Worm (Caenorhabditis elegans) whole organism, young adult: Measurements from ENCODE around the gene ZK1127.4.

Experiments
- C17E4.6 ChIP-seq: fragments of 200-800 bp; sonication (Bioruptor generic); IDR thresholded peaks from 2 replicates; pipeline ENCODE4 v1.3.6; 2022; ENCODE audit warnings: missing genetic modification reagents, missing genetic modification characterization, missing compliant biosample characterization
- F37B4.10 ChIP-seq: fragments of 200-800 bp; sonication (Bioruptor generic); IDR thresholded peaks from 2 replicates; pipeline ENCODE4 v1.3.6; 2022; ENCODE audit warnings: missing genetic modification characterization, missing compliant biosample characterization
- F39B2.1 ChIP-seq: fragments of 200-800 bp; sonication (Bioruptor generic); IDR thresholded peaks from 2 replicates; pipeline ENCODE4 v1.3.6; 2022; ENCODE audit warnings: missing genetic modification reagents, missing genetic modification characterization, missing compliant biosample characterization
- K12H6.12 ChIP-seq: fragments of 200-800 bp; sonication (Bioruptor generic); optimal IDR thresholded peaks from 2 replicates; lab custom pipeline; 2018; ENCODE audit warnings: mild to moderate bottlenecking, missing genetic modification characterization, missing compliant biosample characterization
- Y53G8AR.9 ChIP-seq: fragments of 200-800 bp; sonication (Bioruptor generic); conservative IDR thresholded peaks from 2 replicates; pipeline ENCODE4 v1.3.6; 2022; ENCODE audit warnings: missing genetic modification reagents, missing genetic modification characterization, missing compliant biosample characterization
- Y79H2A.3 ChIP-seq: fragments of 200-800 bp; sonication (Bioruptor generic); conservative IDR thresholded peaks from 2 replicates; pipeline ENCODE4 v1.3.6; 2022; ENCODE audit warnings: missing genetic modification reagents, missing genetic modification characterization, missing compliant biosample characterization
- ZK185.1 ChIP-seq: sonication (generic microtip); optimal IDR thresholded peaks from 2 replicates; lab custom pipeline; 2016; ENCODE audit warnings: mild to moderate bottlenecking, missing genetic modification characterization, missing compliant biosample characterization; ENCODE audit not compliant: poor library complexity, severe bottlenecking
- aptf-2 ChIP-seq: fragments of 200-800 bp; sonication (Bioruptor generic); conservative IDR thresholded peaks from 2 replicates; pipeline ENCODE4 v1.3.6; 2022; ENCODE audit warnings: missing genetic modification reagents, missing genetic modification characterization, missing compliant biosample characterization
- attf-3 ChIP-seq: fragments of 200-800 bp; sonication (Bioruptor generic); conservative IDR thresholded peaks from 2 replicates; pipeline ENCODE4 v1.3.6; 2022; ENCODE audit warnings: missing genetic modification reagents, missing genetic modification characterization, missing compliant biosample characterization
- attf-5 ChIP-seq: fragments of 200-800 bp; sonication (Bioruptor generic); optimal IDR thresholded peaks from 2 replicates; lab custom pipeline; 2018; ENCODE audit warnings: mild to moderate bottlenecking, missing genetic modification characterization, missing compliant biosample characterization
- bed-1 ChIP-seq: fragments of 200-800 bp; sonication (Bioruptor generic); IDR thresholded peaks from 2 replicates; pipeline ENCODE4 v1.3.6; 2022; ENCODE audit warnings: missing genetic modification reagents, missing genetic modification characterization, missing compliant biosample characterization
- bed-2 ChIP-seq: fragments of 200-800 bp; sonication (Bioruptor generic); IDR thresholded peaks from 2 replicates; pipeline ENCODE4 v1.3.6; 2022; ENCODE audit warnings: missing genetic modification reagents, missing genetic modification characterization, missing compliant biosample characterization
- cebp-1 ChIP-seq, 2 experiments: fragments of 200-800 bp in 1 of 2; sonication (Bioruptor generic) in 1 of 2; sonication (generic microtip) in 1 of 2; IDR thresholded peaks in 1 of 2; optimal IDR thresholded peaks in 1 of 2; 2 replicates each; pipeline versions ENCODE4 v1.3.6 to Lab custom; 2017 to 2022; ENCODE audit warnings: missing compliant biosample characterization in 2 of 2, missing genetic modification characterization in 2 of 2, mild to moderate bottlenecking in 1 of 2, missing genetic modification reagents in 1 of 2, moderate library complexity in 1 of 2
- ceh-100 ChIP-seq: fragments of 200-800 bp; sonication (Bioruptor generic); IDR thresholded peaks from 2 replicates; pipeline ENCODE4 v1.3.6; 2022; ENCODE audit warnings: missing genetic modification reagents, missing genetic modification characterization, missing compliant biosample characterization
- ceh-27 ChIP-seq: fragments of 200-800 bp; sonication (Bioruptor generic); optimal IDR thresholded peaks from 2 replicates; lab custom pipeline; 2018; ENCODE audit warnings: mild to moderate bottlenecking, missing genetic modification characterization, moderate library complexity, missing compliant biosample characterization
- chd-7 ChIP-seq: sonication (generic microtip); optimal IDR thresholded peaks from 2 replicates; lab custom pipeline; 2016; ENCODE audit warnings: mild to moderate bottlenecking, missing genetic modification characterization, moderate library complexity, missing compliant biosample characterization
- efl-1 ChIP-seq: fragments of 150-350 bp; optimal IDR thresholded peaks from 2 replicates; lab custom pipeline; 2014; ENCODE audit warnings: missing biosample characterization, missing genetic modification reagents, missing genetic modification characterization
- ets-4 ChIP-seq: fragments of 200-800 bp; sonication (Bioruptor generic); optimal IDR thresholded peaks from 2 replicates; lab custom pipeline; 2018; ENCODE audit warnings: mild to moderate bottlenecking, missing genetic modification characterization, missing compliant biosample characterization
- gei-17 ChIP-seq: fragments of 200-800 bp; sonication (Bioruptor generic); optimal IDR thresholded peaks from 2 replicates; lab custom pipeline; 2018; ENCODE audit warnings: mild to moderate bottlenecking, missing genetic modification characterization, missing compliant biosample characterization
- him-1 ChIP-seq: sonication (generic microtip); optimal IDR thresholded peaks from 2 replicates; lab custom pipeline; 2016; ENCODE audit warnings: missing genotype, missing genetic modification reagents, missing genetic modification characterization, missing compliant biosample characterization
- let-607 ChIP-seq, 2 experiments: fragments of 200-800 bp in 1 of 2; sonication (Bioruptor generic) in 1 of 2; sonication (generic microtip) in 1 of 2; optimal IDR thresholded peaks; 2 replicates each; lab custom pipeline; 2016 to 2018; ENCODE audit warnings: mild to moderate bottlenecking in 2 of 2, missing compliant biosample characterization in 2 of 2, missing genetic modification characterization in 2 of 2, moderate library complexity in 2 of 2, missing genotype in 1 of 2
- lin-35 ChIP-seq, 3 experiments: fragments of 150-350 bp in 2 of 3; sonication (generic microtip) in 1 of 3; optimal IDR thresholded peaks; 2 replicates each; lab custom pipeline; 2014 to 2018; ENCODE audit warnings: missing biosample characterization in 3 of 3, missing genetic modification characterization in 3 of 3, missing genetic modification reagents in 3 of 3
- lin-40 ChIP-seq: sonication (generic microtip); optimal IDR thresholded peaks from 2 replicates; lab custom pipeline; 2016; ENCODE audit warnings: missing genetic modification characterization, mild to moderate bottlenecking, missing compliant biosample characterization, missing genotype, missing genetic modification reagents
- lin-54 ChIP-seq: fragments of 200-800 bp; sonication (Bioruptor generic); optimal IDR thresholded peaks from 2 replicates; lab custom pipeline; 2018; ENCODE audit warnings: mild to moderate bottlenecking, missing genetic modification characterization, missing compliant biosample characterization
- lsl-1 ChIP-seq: fragments of 200-800 bp; sonication (Bioruptor generic); optimal IDR thresholded peaks from 2 replicates; lab custom pipeline; 2018; ENCODE audit warnings: mild to moderate bottlenecking, missing genetic modification characterization, moderate library complexity, missing compliant biosample characterization
- lsy-27 ChIP-seq: sonication (generic microtip); optimal IDR thresholded peaks from 2 replicates; lab custom pipeline; 2017; ENCODE audit warnings: missing genetic modification characterization, mild to moderate bottlenecking, missing compliant biosample characterization, antibody characterized with exemption, missing genotype, borderline replicate concordance; ENCODE audit not compliant: insufficient read depth
- madf-10 ChIP-seq: sonication (generic microtip); optimal IDR thresholded peaks from 2 replicates; lab custom pipeline; 2016; ENCODE audit warnings: mild to moderate bottlenecking, missing genetic modification characterization, missing compliant biosample characterization
- mcd-1 ChIP-seq: fragments of 200-800 bp; sonication (Bioruptor generic); IDR thresholded peaks from 2 replicates; pipeline ENCODE4 v1.3.6; 2022; ENCODE audit warnings: missing genetic modification reagents, missing genetic modification characterization, missing compliant biosample characterization
- nhr-120 ChIP-seq: fragments of 200-800 bp; sonication (Bioruptor generic); IDR thresholded peaks from 2 replicates; pipeline ENCODE4 v1.3.6; 2022; ENCODE audit warnings: missing genetic modification characterization, missing compliant biosample characterization
- nhr-80 ChIP-seq: sonication (generic microtip); optimal IDR thresholded peaks from 2 replicates; lab custom pipeline; 2016; ENCODE audit warnings: missing genetic modification characterization, missing compliant biosample characterization
- pha-4 ChIP-seq: fragments of 150-350 bp; sonication (generic microtip); optimal IDR thresholded peaks from 2 replicates; lab custom pipeline; 2014; ENCODE audit warnings: missing biosample characterization, missing genetic modification reagents, missing genetic modification characterization
- rec-8 ChIP-seq, 2 experiments: sonication (generic microtip); optimal IDR thresholded peaks; 2 replicates each; lab custom pipeline; 2016; ENCODE audit warnings: mild to moderate bottlenecking in 2 of 2, missing genetic modification characterization in 2 of 2, missing genetic modification reagents in 2 of 2, missing genotype in 2 of 2, missing biosample characterization in 1 of 2, missing compliant biosample characterization in 1 of 2, moderate library complexity in 1 of 2
- snpc-1.3 ChIP-seq: sonication (generic microtip); optimal IDR thresholded peaks from 2 replicates; lab custom pipeline; 2017; ENCODE audit warnings: missing genetic modification characterization, mild to moderate bottlenecking, missing compliant biosample characterization, antibody characterized with exemption, moderate library complexity, missing genotype, missing genetic modification reagents; ENCODE audit not compliant: insufficient read depth
- snpc-3.4 ChIP-seq: sonication (generic microtip); optimal IDR thresholded peaks from 2 replicates; lab custom pipeline; 2017; ENCODE audit warnings: missing genetic modification characterization, mild to moderate bottlenecking, missing compliant biosample characterization, antibody characterized with exemption, moderate library complexity, missing genotype, missing genetic modification reagents
- snpc-4 ChIP-seq, 5 experiments: fragments of 150-350 bp in 1 of 5; sonication (generic microtip) in 4 of 5; optimal IDR thresholded peaks; 2 replicates each; lab custom pipeline; 2014 to 2018; ENCODE audit warnings: missing genetic modification characterization in 5 of 5, missing biosample characterization in 3 of 5, antibody characterized with exemption in 2 of 5, mild to moderate bottlenecking in 2 of 5, missing compliant biosample characterization in 2 of 5, missing genotype in 2 of 5, moderate library complexity in 2 of 5, missing genetic modification reagents in 1 of 5
- tbp1 ChIP-seq: fragments of 200-800 bp; sonication (Bioruptor generic); optimal IDR thresholded peaks from 2 replicates; lab custom pipeline; 2018; ENCODE audit warnings: mild to moderate bottlenecking, missing genetic modification characterization, missing compliant biosample characterization
- unc-130 ChIP-seq: sonication (generic microtip); optimal IDR thresholded peaks from 2 replicates; lab custom pipeline; 2016; ENCODE audit warnings: missing genetic modification reagents, missing genetic modification characterization, missing compliant biosample characterization
- xnd-1 ChIP-seq: sonication (generic microtip); optimal IDR thresholded peaks from 2 replicates; lab custom pipeline; 2016; ENCODE audit warnings: missing genotype, missing genetic modification reagents, missing genetic modification characterization, missing compliant biosample characterization

The ZK1127.4 gene

ce11 chrII:7070434-7070833, 16.7 kb downstream of the ZK1127.4 start:
- TF ChIP-seq bed-1 (GFP tag; lab: Robert Waterston, UW) (0 out of 2 replicates have a peak, but pooled peaks have one; percentile 16), unc-130 (no peak)

- TF ChIP-seq gei-17 (GFP tag; lab: Kevin White, UChicago) (no peak), snpc-3.4 (tag; lab: Kevin White, UChicago) (no peak), F39B2.1 (GFP tag; lab: Robert Waterston, UW) (no peak), efl-1 (no peak), nhr-120 (GFP tag; lab: Robert Waterston, UW) (no peak), madf-10 (tag; lab: Kevin White, UChicago) (no peak), him-1 (tag; lab: Kevin White, UChicago) (no peak), bed-1 (GFP tag; lab: Robert Waterston, UW) (no peak), bed-2 (GFP tag; lab: Robert Waterston, UW) (no peak), C17E4.6 (GFP tag; lab: Robert Waterston, UW) (no peak), pha-4 (tag; lab: Kevin White, UChicago) (no peak), Y79H2A.3 (no peak), F37B4.10 (GFP tag; lab: Robert Waterston, UW) (no peak)
Measured at ce11 chrII:7072315-7072589, 18.5 kb downstream of the ZK1127.4 start, which contains the start of gene kars-1. TSS of gene kars-1 (minus strand) at chrII:7072415.

ce11 chrII:7072590-7073536, 19.1 kb downstream of the ZK1127.4 start:
- peak in 1 of 3 experiments; percentile 28 for TF ChIP-seq lin-35 (GFP tag; optimal IDR thresholded peaks at IDR 0.05; lab: Kevin White, UChicago)
- TF ChIP-seq attf-5 (GFP tag; lab: Kevin White, UChicago) = peak; percentile 21
- peak; percentile 56 for TF ChIP-seq K12H6.12 (tag; lab: Kevin White, UChicago)
- peak; percentile 75 for TF ChIP-seq nhr-80 (tag; lab: Kevin White, UChicago)
- TF ChIP-seq mcd-1 (GFP tag; lab: Robert Waterston, UW) = peak; percentile 69
- no peak for TF ChIP-seq lsy-27
- peak; percentile 18 for TF ChIP-seq lin-54 (GFP tag; lab: Kevin White, UChicago)
- TF ChIP-seq Y53G8AR.9 (GFP tag; lab: Robert Waterston, UW) = 0 out of 2 replicates have a peak, but pooled peaks have one; percentile 12
- TF ChIP-seq rec-8 (tag; optimal IDR thresholded peaks at IDR 0.05; lab: Kevin White, UChicago) = no peak
- no peak for TF ChIP-seq lin-40
- peak; percentile 67 for TF ChIP-seq ceh-27 (GFP tag; lab: Kevin White, UChicago)
- TF ChIP-seq snpc-1.3 = peak; percentile 21
- peak; percentile 11 for TF ChIP-seq chd-7 (tag; lab: Kevin White, UChicago)
- TF ChIP-seq snpc-4 (GFP tag; optimal IDR thresholded peaks at IDR 0.05; lab: Kevin White, UChicago) = no peak
- TF ChIP-seq snpc-4 (tag; optimal IDR thresholded peaks at IDR 0.05; lab: Kevin White, UChicago) = peak in 1 of 4 experiments; percentile 5
- no peak for TF ChIP-seq ets-4 (GFP tag; lab: Kevin White, UChicago)
- TF ChIP-seq ceh-100 (GFP tag; lab: Robert Waterston, UW) = peak; percentile 87
- TF ChIP-seq tbp1 = peak; percentile 12
- peak in 1 of 2 experiments; percentile 40 for TF ChIP-seq let-607 (tag; optimal IDR thresholded peaks at IDR 0.05; lab: Kevin White, UChicago)
- TF ChIP-seq lsl-1 = peak; percentile 26
- TF ChIP-seq cebp-1 (GFP tag; IDR thresholded peaks at IDR 0.05; lab: Robert Waterston, UW) = no peak
- TF ChIP-seq cebp-1 (tag; optimal IDR thresholded peaks at IDR 0.05; lab: Kevin White, UChicago) = peak; percentile 11
- peak; percentile 24 for TF ChIP-seq ZK185.1 (tag; lab: Kevin White, UChicago)
- TF ChIP-seq attf-3 = peak; percentile 46; the same call in 1 of the 2 replicates
- TF ChIP-seq aptf-2 = no peak
- TF ChIP-seq xnd-1 = no peak
